Worm (Caenorhabditis elegans) whole organism, early embryonic: Measurements from ENCODE around the gene jnk-1.

Experiments used
- ama-1 ChIP-seq: fragments of 150-350 bp; optimal IDR thresholded peaks from 2 replicates; lab custom pipeline; 2014
- flt-1 ChIP-seq: fragments of 200-800 bp; sonication (Bioruptor generic); IDR thresholded peaks from 2 replicates; pipeline ENCODE4 v1.3.6; 2022; ENCODE audit warnings: missing genetic modification characterization, missing compliant biosample characterization
- hmg-4 ChIP-seq: fragments of 200-800 bp; sonication (Bioruptor generic); optimal IDR thresholded peaks from 2 replicates; lab custom pipeline; 2018; ENCODE audit warnings: mild to moderate bottlenecking, missing genetic modification characterization, missing compliant biosample characterization

DNA sequence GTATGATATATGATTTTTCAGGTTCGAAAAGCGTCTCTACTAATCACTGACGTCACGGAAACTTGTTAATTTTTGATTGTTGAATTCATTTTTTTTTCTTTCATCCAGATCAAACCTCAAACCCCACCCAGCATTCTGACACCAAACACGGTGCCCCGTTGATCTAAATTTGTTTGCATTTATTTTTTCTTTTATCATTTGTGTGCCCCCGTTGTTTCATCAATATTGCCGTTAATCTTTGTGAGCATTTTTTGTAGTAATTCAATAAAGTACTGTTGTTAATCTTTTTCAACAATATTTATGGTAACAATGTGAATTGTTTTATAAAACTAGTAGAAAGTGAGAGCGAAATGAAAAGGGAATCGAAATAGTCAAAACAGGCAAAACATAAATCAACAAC is 40.6 kb upstream of the jnk-1 start:
- no peak for TF ChIP-seq hmg-4 (GFP tag; lab: Kevin White, UChicago)
- TF ChIP-seq flt-1 (GFP tag; lab: Robert Waterston, UW), result no peak
- no peak for TF ChIP-seq ama-1 (lab: Kevin White, UChicago)
